Fruit fly (Drosophila melanogaster) whole organism, embryonic: Measurements from ENCODE around the gene CG43156.

Experiments
- BEAF-32 ChIP-seq: fragments of 200-800 bp; sonication (Bioruptor generic); optimal IDR thresholded peaks from 3 replicates; lab custom pipeline; 2017; ENCODE audit warnings: missing biosample characterization, missing genetic modification characterization, mild to moderate bottlenecking, moderate library complexity, missing genetic modification reagents
- Blimp-1 ChIP-seq: fragments of 200-800 bp; sonication (Bioruptor generic); optimal IDR thresholded peaks from 3 replicates; lab custom pipeline; 2018; ENCODE audit warnings: missing biosample characterization, missing genetic modification characterization, mild to moderate bottlenecking, moderate library complexity, missing genetic modification reagents
- CG10209 ChIP-seq: fragments of 200-800 bp; sonication (Bioruptor generic); optimal IDR thresholded peaks from 3 replicates; lab custom pipeline; 2017; ENCODE audit warnings: missing biosample characterization, mild to moderate bottlenecking, missing genetic modification characterization, missing genetic modification reagents
- CG10959 ChIP-seq: fragments of 200-800 bp; sonication (Bioruptor generic); IDR thresholded peaks from 2 replicates; pipeline ENCODE4 v1.3.6; 2022; ENCODE audit warnings: missing biosample characterization, missing genetic modification characterization
- CG11560 ChIP-seq: fragments of 200-800 bp; sonication (Bioruptor generic); IDR thresholded peaks from 3 replicates; pipeline ENCODE4 v1.3.6; 2022; ENCODE audit warnings: missing biosample characterization, missing genetic modification characterization
- CG12744 ChIP-seq: fragments of 200-800 bp; sonication (Bioruptor generic); optimal IDR thresholded peaks from 2 replicates; lab custom pipeline; 2016; ENCODE audit warnings: missing biosample characterization, missing genetic modification characterization
- CG15011 ChIP-seq: fragments of 200-800 bp; sonication (Bioruptor generic); optimal IDR thresholded peaks from 3 replicates; lab custom pipeline; 2018; ENCODE audit warnings: missing biosample characterization, mild to moderate bottlenecking, missing genetic modification characterization
- CG15601 ChIP-seq: fragments of 200-800 bp; sonication (Bioruptor generic); optimal IDR thresholded peaks from 3 replicates; lab custom pipeline; 2019; ENCODE audit warnings: missing biosample characterization, mild to moderate bottlenecking, missing genetic modification characterization, moderate library complexity
- CG1602 ChIP-seq: fragments of 200-800 bp; sonication (Bioruptor generic); optimal IDR thresholded peaks from 3 replicates; lab custom pipeline; 2016; ENCODE audit warnings: missing biosample characterization, missing genetic modification characterization
- CG17361 ChIP-seq: fragments of 200-800 bp; sonication (Bioruptor generic); IDR thresholded peaks from 3 replicates; pipeline ENCODE4 v1.3.6; 2022; ENCODE audit warnings: missing biosample characterization, missing genetic modification characterization
- CG1792 ChIP-seq: fragments of 200-800 bp; sonication (Bioruptor generic); optimal IDR thresholded peaks from 2 replicates; lab custom pipeline; 2016; ENCODE audit warnings: missing biosample characterization, missing genetic modification characterization
- CG2199 ChIP-seq: fragments of 200-800 bp; sonication (Bioruptor generic); IDR thresholded peaks from 3 replicates; pipeline ENCODE4 v1.3.6; 2022; ENCODE audit warnings: missing biosample characterization, missing genetic modification characterization
- CG2678 ChIP-seq: fragments of 200-800 bp; sonication (Bioruptor generic); optimal IDR thresholded peaks from 3 replicates; lab custom pipeline; 2019; ENCODE audit warnings: missing biosample characterization, mild to moderate bottlenecking, missing genetic modification characterization, moderate library complexity
- CG30403 ChIP-seq: fragments of 200-800 bp; sonication (Bioruptor generic); optimal IDR thresholded peaks from 3 replicates; lab custom pipeline; 2016; ENCODE audit warnings: missing biosample characterization, missing genetic modification characterization
- CG3407 ChIP-seq: fragments of 200-800 bp; sonication (Bioruptor generic); optimal IDR thresholded peaks from 2 replicates; lab custom pipeline; 2018; ENCODE audit warnings: missing biosample characterization, mild to moderate bottlenecking, missing genetic modification characterization
- CG34376 ChIP-seq: fragments of 200-800 bp; sonication (Bioruptor generic); optimal IDR thresholded peaks from 2 replicates; lab custom pipeline; 2018; ENCODE audit warnings: missing biosample characterization, mild to moderate bottlenecking, missing genetic modification characterization
- CG9215 ChIP-seq: fragments of 200-800 bp; sonication (Bioruptor generic); IDR thresholded peaks from 2 replicates; pipeline ENCODE4 v1.3.6; 2022; ENCODE audit warnings: missing biosample characterization, missing genetic modification characterization
- Fer1 ChIP-seq: fragments of 200-800 bp; sonication (Bioruptor generic); optimal IDR thresholded peaks from 2 replicates; lab custom pipeline; 2017; ENCODE audit warnings: missing biosample characterization, mild to moderate bottlenecking, missing genetic modification characterization
- Hr39 ChIP-seq: fragments of >200 bp; optimal IDR thresholded peaks from 2 replicates; lab custom pipeline; 2017
- MESR4 ChIP-seq: fragments of 200-800 bp; sonication (Bioruptor generic); optimal IDR thresholded peaks from 2 replicates; lab custom pipeline; 2018; ENCODE audit warnings: missing biosample characterization, mild to moderate bottlenecking, missing genetic modification characterization, moderate library complexity
- MTF-1 ChIP-seq: fragments of 200-800 bp; sonication (Bioruptor generic); optimal IDR thresholded peaks from 2 replicates; lab custom pipeline; 2018; ENCODE audit warnings: missing biosample characterization, mild to moderate bottlenecking, missing genetic modification characterization, borderline replicate concordance
- Mes4 ChIP-seq: fragments of 200-800 bp; sonication (Bioruptor generic); optimal IDR thresholded peaks from 2 replicates; lab custom pipeline; 2016; ENCODE audit warnings: missing biosample characterization, missing genetic modification characterization
- NFAT ChIP-seq: fragments of 200-800 bp; sonication (Bioruptor generic); IDR thresholded peaks from 2 replicates; pipeline ENCODE4 v1.3.6; 2022; ENCODE audit warnings: missing biosample characterization, missing genetic modification characterization
- Six4 ChIP-seq: fragments of 200-800 bp; sonication (Bioruptor generic); optimal IDR thresholded peaks from 2 replicates; lab custom pipeline; 2016; ENCODE audit warnings: missing biosample characterization, missing genetic modification characterization
- Stat92E ChIP-seq, 3 experiments: fragments of >200 bp in 2 of 3; fragments of 200-800 bp in 1 of 3; sonication (Bioruptor generic) in 1 of 3; optimal IDR thresholded peaks; 2 replicates each; lab custom pipeline; 2017 to 2019; ENCODE audit warnings: missing biosample characterization in 3 of 3, missing genetic modification characterization in 3 of 3, mild to moderate bottlenecking in 1 of 3, moderate library complexity in 1 of 3
- abd-A ChIP-seq: fragments of 200-800 bp; sonication (Bioruptor generic); optimal IDR thresholded peaks from 3 replicates; lab custom pipeline; 2019; ENCODE audit warnings: missing biosample characterization, mild to moderate bottlenecking, missing genetic modification characterization, moderate library complexity
- amos ChIP-seq: fragments of 200-800 bp; sonication (Bioruptor generic); IDR thresholded peaks from 2 replicates; pipeline ENCODE4 v1.3.6; 2022; ENCODE audit warnings: missing biosample characterization, missing genetic modification characterization; ENCODE audit not compliant: partially characterized antibody
- bbx ChIP-seq: fragments of 200-800 bp; sonication (Bioruptor generic); IDR thresholded peaks from 2 replicates; pipeline ENCODE4 v1.3.6; 2022; ENCODE audit warnings: missing biosample characterization, missing genetic modification characterization; ENCODE audit not compliant: partially characterized antibody
- cad ChIP-seq: fragments of >200 bp; optimal IDR thresholded peaks from 2 replicates; lab custom pipeline; 2017; ENCODE audit warnings: missing biosample characterization, missing genetic modification characterization
- caup ChIP-seq: fragments of 200-800 bp; sonication (Bioruptor generic); optimal IDR thresholded peaks from 3 replicates; lab custom pipeline; 2017; ENCODE audit warnings: missing biosample characterization, mild to moderate bottlenecking, missing genetic modification characterization, moderate library complexity; ENCODE audit not compliant: severe bottlenecking
- danr ChIP-seq: fragments of 200-800 bp; sonication (Bioruptor generic); IDR thresholded peaks from 2 replicates; pipeline ENCODE4 v1.3.6; 2022; ENCODE audit warnings: missing biosample characterization, missing genetic modification characterization
- eve ChIP-seq, 2 experiments: fragments of >200 bp; optimal IDR thresholded peaks; 2 replicates each; lab custom pipeline; 2017; ENCODE audit warnings: missing biosample characterization in 2 of 2, missing genetic modification characterization in 2 of 2
- exex ChIP-seq: fragments of 200-800 bp; sonication (Bioruptor generic); optimal IDR thresholded peaks from 4 replicates; lab custom pipeline; 2018; ENCODE audit warnings: missing biosample characterization, mild to moderate bottlenecking, missing genetic modification characterization, moderate library complexity
- fru ChIP-seq: fragments of >200 bp; optimal IDR thresholded peaks from 2 replicates; lab custom pipeline; 2017
- gfzf ChIP-seq: fragments of 200-800 bp; sonication (Bioruptor generic); optimal IDR thresholded peaks from 2 replicates; lab custom pipeline; 2016; ENCODE audit warnings: missing biosample characterization, mild to moderate bottlenecking, missing genetic modification characterization, moderate library complexity
- grn ChIP-seq: fragments of 200-800 bp; sonication (Bioruptor generic); optimal IDR thresholded peaks from 3 replicates; lab custom pipeline; 2017; ENCODE audit warnings: missing biosample characterization, missing genetic modification characterization
- gsb-n ChIP-seq: fragments of 200-800 bp; sonication (Bioruptor generic); optimal IDR thresholded peaks from 3 replicates; lab custom pipeline; 2018; ENCODE audit warnings: missing biosample characterization, mild to moderate bottlenecking, missing genetic modification characterization
- inv ChIP-seq: fragments of 200-800 bp; sonication (Bioruptor generic); IDR thresholded peaks from 2 replicates; pipeline ENCODE4 v1.3.6; 2022; ENCODE audit warnings: missing biosample characterization, missing genetic modification characterization; ENCODE audit not compliant: partially characterized antibody
- lilli ChIP-seq: fragments of 200-800 bp; sonication (Bioruptor generic); optimal IDR thresholded peaks from 3 replicates; lab custom pipeline; 2016; ENCODE audit warnings: missing biosample characterization, missing genetic modification characterization
- mirr ChIP-seq: fragments of 200-800 bp; sonication (Bioruptor generic); optimal IDR thresholded peaks from 3 replicates; lab custom pipeline; 2018; ENCODE audit warnings: missing biosample characterization, mild to moderate bottlenecking, missing genetic modification characterization
- otp ChIP-seq: fragments of 200-800 bp; sonication (Bioruptor generic); IDR thresholded peaks from 3 replicates; pipeline ENCODE4, ENCODE4 v1.3.6; 2022; ENCODE audit warnings: missing biosample characterization, missing genetic modification characterization
- pfk ChIP-seq: fragments of 200-800 bp; sonication (Bioruptor generic); optimal IDR thresholded peaks from 2 replicates; lab custom pipeline; 2018; ENCODE audit warnings: missing biosample characterization, mild to moderate bottlenecking, missing genetic modification characterization, moderate library complexity
- pum ChIP-seq: fragments of 200-800 bp; sonication (Bioruptor generic); optimal IDR thresholded peaks from 2 replicates; lab custom pipeline; 2016; ENCODE audit warnings: missing biosample characterization, missing genetic modification characterization
- ranshi ChIP-seq: fragments of 200-800 bp; sonication (Bioruptor generic); IDR thresholded peaks from 2 replicates; pipeline ENCODE4 v1.3.6; 2022; ENCODE audit warnings: missing biosample characterization, missing genetic modification characterization
- sim ChIP-seq: fragments of 200-800 bp; sonication (Bioruptor generic); IDR thresholded peaks from 2 replicates; pipeline ENCODE4 v1.3.6; 2022; ENCODE audit warnings: missing biosample characterization, missing genetic modification characterization
- sr ChIP-seq: fragments of 200-800 bp; sonication (Bioruptor generic); IDR thresholded peaks from 3 replicates; pipeline ENCODE4 v1.3.6; 2022; ENCODE audit warnings: missing biosample characterization, missing genetic modification characterization
- stc ChIP-seq: fragments of 200-800 bp; sonication (Bioruptor generic); IDR thresholded peaks from 2 replicates; pipeline ENCODE4 v1.3.6; 2022; ENCODE audit warnings: missing biosample characterization, missing genetic modification characterization
- tap ChIP-seq: fragments of 200-800 bp; optimal IDR thresholded peaks from 3 replicates; lab custom pipeline; 2019; ENCODE audit warnings: missing biosample characterization, mild to moderate bottlenecking, missing genetic modification characterization, moderate library complexity
- wor ChIP-seq: fragments of 200-800 bp; sonication (Bioruptor generic); IDR thresholded peaks from 2 replicates; pipeline ENCODE4 v1.3.6; 2022; ENCODE audit warnings: missing biosample characterization, missing genetic modification characterization

CG43156 gene

DNA sequence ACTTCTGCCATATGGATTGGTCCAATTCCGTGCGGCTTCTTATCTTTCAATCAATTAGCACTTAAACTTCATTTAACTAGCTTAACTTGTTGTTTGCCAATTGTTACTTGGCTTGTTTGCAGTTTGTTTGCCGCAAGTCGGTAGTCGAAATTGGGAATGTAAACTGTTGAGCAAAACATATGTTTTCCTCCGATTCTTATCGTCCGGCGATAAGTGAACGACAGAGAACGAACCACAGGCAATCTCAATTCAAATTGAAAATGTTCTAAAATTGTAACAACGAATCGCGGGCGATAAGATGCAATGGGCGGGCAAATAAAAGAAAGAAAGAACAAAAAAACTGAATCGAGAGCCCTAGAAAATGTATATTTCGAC, 48.2 kb downstream of the CG43156 start:
- TF ChIP-seq danr (GFP tag; lab: Robert Waterston, UW) (no peak), CG2199 (0 out of 3 replicates have a peak, but pooled peaks have one; percentile 21), CG10209 (GFP tag; lab: Kevin White, UChicago) (no peak), exex (tag; lab: Kevin White, UChicago) (peak; percentile 51), caup (GFP tag; lab: Kevin White, UChicago) (peak; percentile 59), CG15011 (GFP tag; lab: Kevin White, UChicago) (no peak), CG2678 (tag; lab: Kevin White, UChicago) (no peak), grn (GFP tag; lab: Kevin White, UChicago) (peak; percentile 62), amos (no peak), CG3407 (GFP tag; lab: Kevin White, UChicago) (no peak), CG1602 (GFP tag; lab: Kevin White, UChicago) (no peak), fru (no peak), BEAF-32 (no peak), abd-A (tag; lab: Kevin White, UChicago) (no peak), CG11560 (no peak), sim (GFP tag; lab: Robert Waterston, UW) (no peak), stc (no peak), gsb-n (no peak), CG12744 (GFP tag; lab: Kevin White, UChicago) (no peak), CG10959 (GFP tag; lab: Robert Waterston, UW) (no peak), pum (GFP tag; lab: Kevin White, UChicago) (no peak), mirr (peak; percentile 68), pfk (no peak)

DNA sequence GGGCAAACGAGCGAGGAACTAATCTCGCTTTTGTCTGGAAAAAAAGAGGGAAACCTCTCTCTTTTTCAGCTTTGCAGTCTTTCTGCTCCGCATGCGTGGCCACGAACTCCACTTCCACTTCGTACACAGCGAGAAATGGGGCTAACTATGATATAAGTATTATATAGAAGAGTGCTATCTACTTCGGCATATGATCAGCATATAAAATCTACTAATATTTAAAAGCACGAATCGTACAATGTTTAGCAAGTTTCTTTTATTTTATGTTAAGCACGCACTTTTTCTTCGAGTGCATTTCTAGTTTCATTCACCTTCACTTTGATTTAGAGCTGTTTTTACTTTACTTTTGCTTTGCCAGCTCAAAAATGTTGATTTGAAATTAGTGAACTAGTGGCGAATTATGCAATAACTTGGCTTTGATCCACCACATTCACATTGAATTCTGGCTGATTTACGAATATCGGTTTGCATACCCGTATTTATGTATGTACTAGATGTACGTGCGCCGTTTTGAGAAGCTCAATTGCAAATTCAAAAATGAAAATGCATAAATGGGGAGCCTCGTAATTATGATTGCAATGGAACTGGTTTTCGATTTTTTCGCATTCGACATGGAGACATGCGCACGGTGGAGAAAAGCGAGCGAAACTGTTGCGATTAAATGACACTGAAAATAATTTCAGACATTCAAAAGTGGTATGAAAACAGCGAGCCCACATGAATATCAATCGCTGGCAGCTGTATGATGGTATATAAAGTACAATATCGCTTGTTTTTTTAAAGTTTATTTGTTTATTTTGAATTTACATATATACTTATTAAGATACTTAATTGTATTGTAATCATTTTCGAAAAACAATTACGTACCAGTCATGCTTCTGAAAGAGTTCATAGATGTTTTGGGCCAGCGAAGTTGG, 48.9 kb downstream of the CG43156 start:
- peak; percentile 85 for TF ChIP-seq lilli (GFP tag; lab: Kevin White, UChicago)
- TF ChIP-seq CG9215 (GFP tag; lab: Robert Waterston, UW): peak; percentile 53; the same call in 1 of the 2 replicates
- no peak for TF ChIP-seq bbx (GFP tag; lab: Robert Waterston, UW)
- peak; percentile 68; the same call in 2 of the 3 replicates for TF ChIP-seq sr (GFP tag; lab: Robert Waterston, UW)
- no peak for TF ChIP-seq Hr39 (lab: Kevin White, UChicago)
- peak; percentile 46 for TF ChIP-seq MTF-1 (GFP tag; lab: Kevin White, UChicago)
- peak; percentile 56 for TF ChIP-seq NFAT (GFP tag; lab: Robert Waterston, UW)
- TF ChIP-seq otp (GFP tag; lab: Robert Waterston, UW): peak; percentile 90
- peak; percentile 42; the same call in 1 of the 2 replicates for TF ChIP-seq wor (GFP tag; lab: Robert Waterston, UW)
- peak; percentile 28 for TF ChIP-seq Mes4 (GFP tag; lab: Kevin White, UChicago)
- no peak for TF ChIP-seq Stat92E (GFP tag; optimal IDR thresholded peaks at IDR 0.05; lab: Kevin White, UChicago)
- peak; percentile 75 for TF ChIP-seq ranshi (GFP tag; lab: Robert Waterston, UW)
- no peak for TF ChIP-seq MESR4
- peak; percentile 91 for TF ChIP-seq stc
- TF ChIP-seq Six4 (GFP tag; lab: Kevin White, UChicago): peak; percentile 59
- TF ChIP-seq tap (tag; lab: Kevin White, UChicago): peak; percentile 69
- peak; percentile 57 for TF ChIP-seq Fer1 (GFP tag; lab: Kevin White, UChicago)
- peak; percentile 85 for TF ChIP-seq CG17361 (GFP tag; lab: Robert Waterston, UW)
- TF ChIP-seq CG15601 (tag; lab: Kevin White, UChicago): peak; percentile 87
- TF ChIP-seq inv (GFP tag; lab: Robert Waterston, UW): no peak
- TF ChIP-seq CG30403 (GFP tag; lab: Kevin White, UChicago): peak; percentile 70
- TF ChIP-seq cad (GFP tag; lab: Kevin White, UChicago): no peak
- TF ChIP-seq CG34376 (GFP tag; lab: Kevin White, UChicago): no peak
- TF ChIP-seq eve (GFP tag; optimal IDR thresholded peaks at IDR 0.05; lab: Kevin White, UChicago): no peak
- no peak for TF ChIP-seq gfzf (GFP tag; lab: Kevin White, UChicago)
- no peak for TF ChIP-seq CG1792 (GFP tag; lab: Kevin White, UChicago)
- TF ChIP-seq Blimp-1 (GFP tag; lab: Kevin White, UChicago): peak; percentile 74
